Worm (Caenorhabditis elegans) whole organism, mixed stage, embryonic: Measurements from ENCODE around the gene fbxc-30.

Experiments used
- M03D4.4 ChIP-seq: sonication (generic microtip); optimal IDR thresholded peaks from 2 replicates; lab custom pipeline; 2017; ENCODE audit warnings: mild to moderate bottlenecking, missing genetic modification characterization, missing compliant biosample characterization
- blmp-1 ChIP-seq: fragments of 150-350 bp; optimal IDR thresholded peaks from 2 replicates; lab custom pipeline; 2014; ENCODE audit warnings: missing biosample characterization, missing genetic modification characterization
- ceh-39 ChIP-seq: fragments of 150-350 bp; optimal IDR thresholded peaks from 2 replicates; lab custom pipeline; 2014; ENCODE audit warnings: missing biosample characterization, missing genetic modification characterization
- ceh-43 ChIP-seq: fragments of 200-800 bp; sonication (Bioruptor generic); optimal IDR thresholded peaks from 2 replicates; lab custom pipeline; 2018; ENCODE audit warnings: mild to moderate bottlenecking, missing genetic modification characterization, moderate library complexity, missing compliant biosample characterization
- ceh-83 ChIP-seq: fragments of 200-800 bp; sonication (Bioruptor generic); optimal IDR thresholded peaks from 2 replicates; lab custom pipeline; 2018; ENCODE audit warnings: mild to moderate bottlenecking, missing genetic modification characterization, missing compliant biosample characterization
- ces-1 ChIP-seq: fragments of 150-350 bp; optimal IDR thresholded peaks from 2 replicates; lab custom pipeline; 2014; ENCODE audit warnings: missing biosample characterization, missing genetic modification reagents, missing genetic modification characterization
- cnd-1 ChIP-seq: fragments of 200-800 bp; sonication (Bioruptor generic); optimal IDR thresholded peaks from 2 replicates; lab custom pipeline; 2018; ENCODE audit warnings: mild to moderate bottlenecking, missing genetic modification characterization, missing compliant biosample characterization
- drap-1 ChIP-seq: fragments of 200-800 bp; sonication (Bioruptor generic); optimal IDR thresholded peaks from 3 replicates; lab custom pipeline; 2018; ENCODE audit warnings: mild to moderate bottlenecking, missing genetic modification characterization, missing compliant biosample characterization
- elt-1 ChIP-seq: sonication (generic microtip); optimal IDR thresholded peaks from 2 replicates; lab custom pipeline; 2017; ENCODE audit warnings: missing genetic modification characterization, mild to moderate bottlenecking, missing compliant biosample characterization, antibody characterized with exemption, moderate library complexity, borderline replicate concordance; ENCODE audit not compliant: insufficient read depth
- elt-3 ChIP-seq: fragments of 150-350 bp; optimal IDR thresholded peaks from 2 replicates; lab custom pipeline; 2014; ENCODE audit warnings: missing biosample characterization, missing genetic modification characterization
- flh-1 ChIP-seq: fragments of 200-800 bp; sonication (Bioruptor generic); optimal IDR thresholded peaks from 2 replicates; lab custom pipeline; 2018; ENCODE audit warnings: mild to moderate bottlenecking, missing genetic modification characterization, moderate library complexity, missing compliant biosample characterization
- ham-2 ChIP-seq: fragments of 200-800 bp; sonication (Bioruptor generic); optimal IDR thresholded peaks from 2 replicates; lab custom pipeline; 2018; ENCODE audit warnings: mild to moderate bottlenecking, missing genetic modification characterization, missing compliant biosample characterization
- hlh-1 ChIP-seq: fragments of 150-350 bp; optimal IDR thresholded peaks from 2 replicates; lab custom pipeline; 2014; ENCODE audit warnings: missing biosample characterization, missing genetic modification reagents, missing genetic modification characterization
- lin-13 ChIP-seq: fragments of 150-350 bp; optimal IDR thresholded peaks from 2 replicates; lab custom pipeline; 2014; ENCODE audit warnings: missing biosample characterization, missing genetic modification characterization
- lin-32 ChIP-seq: fragments of 200-800 bp; sonication (Bioruptor generic); optimal IDR thresholded peaks from 2 replicates; lab custom pipeline; 2018; ENCODE audit warnings: mild to moderate bottlenecking, missing genetic modification characterization, missing compliant biosample characterization
- lsy-2 ChIP-seq: fragments of 150-350 bp; optimal IDR thresholded peaks from 2 replicates; lab custom pipeline; 2014; ENCODE audit warnings: missing biosample characterization, missing genetic modification characterization
- mab-5 ChIP-seq: fragments of 150-350 bp; optimal IDR thresholded peaks from 2 replicates; lab custom pipeline; 2014; ENCODE audit warnings: missing biosample characterization, missing genetic modification characterization
- mep-1 ChIP-seq: fragments of 150-350 bp; optimal IDR thresholded peaks from 2 replicates; lab custom pipeline; 2017; ENCODE audit warnings: missing biosample characterization, missing genetic modification reagents, missing genetic modification characterization, inconsistent platforms
- mls-2 ChIP-seq: sonication (generic microtip); optimal IDR thresholded peaks from 2 replicates; lab custom pipeline; 2016; ENCODE audit warnings: mild to moderate bottlenecking, missing genetic modification characterization, moderate library complexity, missing compliant biosample characterization
- nhr-2 ChIP-seq: fragments of 150-350 bp; optimal IDR thresholded peaks from 2 replicates; lab custom pipeline; 2014; ENCODE audit warnings: missing biosample characterization, missing genetic modification characterization
- nhr-237 ChIP-seq: fragments of 150-350 bp; optimal IDR thresholded peaks from 2 replicates; lab custom pipeline; 2014; ENCODE audit warnings: missing biosample characterization, missing genetic modification characterization
- nhr-28 ChIP-seq: fragments of 150-350 bp; optimal IDR thresholded peaks from 2 replicates; lab custom pipeline; 2014; ENCODE audit warnings: missing biosample characterization, missing genetic modification characterization
- nhr-76 ChIP-seq: sonication (generic microtip); optimal IDR thresholded peaks from 2 replicates; lab custom pipeline; 2017; ENCODE audit warnings: missing biosample characterization, missing genetic modification characterization
- pha-4 ChIP-seq: fragments of 150-350 bp; optimal IDR thresholded peaks from 2 replicates; lab custom pipeline; 2018; ENCODE audit warnings: missing biosample characterization, missing genetic modification reagents, missing genetic modification characterization
- sem-2 ChIP-seq: fragments of 200-800 bp; sonication (Bioruptor generic); optimal IDR thresholded peaks from 2 replicates; lab custom pipeline; 2018; ENCODE audit warnings: mild to moderate bottlenecking, missing genetic modification characterization, missing compliant biosample characterization
- snpc-4 ChIP-seq: fragments of 150-350 bp; optimal IDR thresholded peaks from 2 replicates; lab custom pipeline; 2014; ENCODE audit warnings: missing biosample characterization, missing genetic modification characterization
- sptf-1 ChIP-seq: sonication (generic microtip); optimal IDR thresholded peaks from 2 replicates; lab custom pipeline; 2017; ENCODE audit warnings: mild to moderate bottlenecking, missing genetic modification characterization, moderate library complexity, missing compliant biosample characterization
- tbx-8 ChIP-seq: fragments of 200-800 bp; sonication (Bioruptor generic); optimal IDR thresholded peaks from 2 replicates; lab custom pipeline; 2018; ENCODE audit warnings: mild to moderate bottlenecking, missing genetic modification characterization, moderate library complexity, missing compliant biosample characterization
- unc-120 ChIP-seq: sonication (generic microtip); optimal IDR thresholded peaks from 2 replicates; lab custom pipeline; 2017; ENCODE audit warnings: missing genetic modification characterization, missing compliant biosample characterization; ENCODE audit not compliant: poor library complexity, severe bottlenecking
- unc-39 ChIP-seq: fragments of 150-350 bp; optimal IDR thresholded peaks from 2 replicates; lab custom pipeline; 2014; ENCODE audit warnings: missing biosample characterization, missing genetic modification characterization
- unc-62 ChIP-seq: fragments of 150-350 bp; optimal IDR thresholded peaks from 2 replicates; lab custom pipeline; 2014; ENCODE audit warnings: missing biosample characterization, missing genetic modification reagents, missing genetic modification characterization
- zip-8 ChIP-seq: fragments of 150-350 bp; optimal IDR thresholded peaks from 2 replicates; lab custom pipeline; 2014; ENCODE audit warnings: missing biosample characterization, missing genetic modification characterization
- ztf-11 ChIP-seq: fragments of 150-350 bp; optimal IDR thresholded peaks from 2 replicates; lab custom pipeline; 2014; ENCODE audit warnings: missing biosample characterization, missing genetic modification characterization

Gene fbxc-30

ce11 chrII:875739-876138, 41.7 kb upstream of the fbxc-30 start:
- TF ChIP-seq sem-2 (GFP tag; lab: Kevin White, UChicago) = no peak
- no peak for TF ChIP-seq ztf-11
- TF ChIP-seq zip-8 = no peak
- no peak for TF ChIP-seq nhr-28
- no peak for TF ChIP-seq drap-1 (GFP tag; lab: Kevin White, UChicago)
- TF ChIP-seq mep-1 (tag; lab: Kevin White, UChicago) = no peak
- no peak for TF ChIP-seq snpc-4 (tag; lab: Kevin White, UChicago)
- no peak for TF ChIP-seq unc-39 (tag; lab: Kevin White, UChicago)
- no peak for TF ChIP-seq elt-3 (tag; lab: Kevin White, UChicago)
- TF ChIP-seq unc-120 (tag; lab: Kevin White, UChicago) = no peak
- TF ChIP-seq nhr-2 (tag; lab: Kevin White, UChicago) = no peak
- no peak for TF ChIP-seq lin-32 (GFP tag; lab: Kevin White, UChicago)
- no peak for TF ChIP-seq hlh-1 (tag; lab: Kevin White, UChicago)
- TF ChIP-seq ces-1 (GFP tag; lab: Kevin White, UChicago) = no peak
- no peak for TF ChIP-seq elt-1 (tag; lab: Kevin White, UChicago)
- no peak for TF ChIP-seq cnd-1
- no peak for TF ChIP-seq flh-1 (GFP tag; lab: Kevin White, UChicago)
- TF ChIP-seq ham-2 = no peak
- TF ChIP-seq mab-5 (tag; lab: Kevin White, UChicago) = no peak
- TF ChIP-seq nhr-237 (tag; lab: Kevin White, UChicago) = no peak

DNA sequence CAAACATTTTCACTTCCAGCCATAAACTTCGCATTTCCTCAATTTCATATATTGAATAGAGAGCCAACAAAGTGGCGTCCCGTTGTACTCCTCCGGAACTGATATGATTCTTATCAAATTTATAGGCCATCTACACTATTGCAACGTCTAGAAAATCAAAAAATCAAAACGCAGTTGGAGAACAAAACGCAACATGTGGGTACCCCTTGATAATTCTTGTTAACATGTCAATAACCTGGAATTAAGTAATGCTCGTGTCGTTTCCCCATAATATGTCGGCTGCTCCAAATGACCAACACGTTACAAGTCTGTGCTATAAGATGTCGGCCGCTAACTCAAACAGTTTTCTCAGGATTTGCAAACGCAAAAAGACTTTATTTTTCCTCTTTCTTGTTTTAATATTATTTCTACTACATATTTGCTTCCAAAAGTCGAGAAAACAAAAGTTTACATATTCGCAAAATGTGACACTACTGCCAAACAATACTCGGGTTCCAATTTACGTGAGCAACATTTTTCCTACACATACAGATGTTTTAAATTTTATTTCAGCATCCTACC, 36.7 kb upstream of the fbxc-30 start:
- TF ChIP-seq flh-1 (GFP tag; lab: Kevin White, UChicago) = no peak
- TF ChIP-seq ceh-43 (GFP tag; lab: Kevin White, UChicago) = no peak
- TF ChIP-seq sptf-1 (tag; lab: Kevin White, UChicago) = no peak
- no peak for TF ChIP-seq nhr-2 (tag; lab: Kevin White, UChicago)
- no peak for TF ChIP-seq unc-120 (tag; lab: Kevin White, UChicago)
- no peak for TF ChIP-seq tbx-8 (GFP tag; lab: Kevin White, UChicago)
- TF ChIP-seq blmp-1 = no peak
- TF ChIP-seq nhr-76 (tag; lab: Kevin White, UChicago) = no peak
- TF ChIP-seq snpc-4 (tag; lab: Kevin White, UChicago) = no peak
- no peak for TF ChIP-seq hlh-1 (tag; lab: Kevin White, UChicago)
- no peak for TF ChIP-seq mls-2 (tag; lab: Kevin White, UChicago)
- TF ChIP-seq pha-4 = no peak
- TF ChIP-seq lin-32 (GFP tag; lab: Kevin White, UChicago) = no peak
- TF ChIP-seq elt-3 (tag; lab: Kevin White, UChicago) = no peak
- no peak for TF ChIP-seq lsy-2
- no peak for TF ChIP-seq zip-8
- TF ChIP-seq ceh-83 (GFP tag; lab: Kevin White, UChicago) = no peak
- TF ChIP-seq unc-62 (GFP tag; lab: Kevin White, UChicago) = no peak
- no peak for TF ChIP-seq M03D4.4

DNA sequence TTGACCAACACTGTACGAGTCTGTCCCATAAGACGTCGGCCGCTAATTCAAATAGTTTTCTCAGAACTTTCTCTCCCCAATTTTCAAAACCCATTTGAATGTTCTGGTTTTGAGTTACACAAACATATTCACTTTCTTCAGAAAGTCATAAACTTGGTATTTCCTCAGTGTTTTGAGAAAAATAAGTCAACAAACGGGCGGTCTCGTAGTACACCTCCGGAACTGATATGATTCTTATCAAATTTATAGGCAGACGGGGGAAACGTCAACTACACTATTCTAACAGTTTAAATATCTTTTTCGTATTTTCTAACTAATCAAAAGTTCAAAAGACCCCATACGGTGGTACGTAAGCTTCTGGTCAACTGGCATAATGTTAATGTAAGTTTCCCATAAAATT, 33.2 kb upstream of the fbxc-30 start:
- TF ChIP-seq blmp-1 (no peak), ztf-11 (no peak), mab-5 (tag; lab: Kevin White, UChicago) (no peak), nhr-76 (tag; lab: Kevin White, UChicago) (no peak), unc-120 (tag; lab: Kevin White, UChicago) (no peak), zip-8 (no peak), lin-13 (tag; lab: Kevin White, UChicago) (no peak), elt-1 (tag; lab: Kevin White, UChicago) (no peak), ceh-43 (GFP tag; lab: Kevin White, UChicago) (no peak), sem-2 (GFP tag; lab: Kevin White, UChicago) (no peak), elt-3 (tag; lab: Kevin White, UChicago) (no peak), ceh-39 (no peak), flh-1 (GFP tag; lab: Kevin White, UChicago) (no peak), sptf-1 (tag; lab: Kevin White, UChicago) (no peak), hlh-1 (tag; lab: Kevin White, UChicago) (no peak), pha-4 (no peak), unc-62 (GFP tag; lab: Kevin White, UChicago) (no peak), mep-1 (tag; lab: Kevin White, UChicago) (no peak)
